Fruit fly (Drosophila melanogaster): ENCODE results near the gene CG32579.

Gene CG32579

DNA sequence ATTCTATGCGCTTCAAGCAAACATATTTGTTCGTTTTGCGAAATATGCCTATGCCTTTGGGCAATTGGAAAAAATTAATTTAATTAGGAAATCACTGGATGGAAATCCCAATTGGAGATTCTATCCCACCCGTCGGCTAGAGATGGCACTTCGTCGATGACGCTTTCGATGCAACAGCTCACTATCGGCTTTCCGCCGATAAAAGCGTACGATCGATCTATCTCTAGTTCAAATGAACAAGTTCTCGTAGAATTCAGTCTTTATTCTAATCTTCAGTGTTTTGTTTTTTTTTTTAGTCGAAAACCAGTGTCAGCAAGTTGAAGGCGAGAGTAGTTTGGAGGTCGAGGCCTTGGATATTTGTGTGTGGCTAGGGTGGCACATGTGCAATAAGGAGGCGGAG, at the start of gene CG32579, which contains the start of gene CG9917:
TSS of gene CG32579 (plus strand) at position 224 of the 400 bp plus-strand sequence.
TSS of gene CG9917 (minus strand) at position 169 of the 400 bp plus-strand sequence.
- TF ChIP-seq HLH106 (tag; optimal IDR thresholded peaks at IDR 0.05) (no peak), Vsx2 (GFP tag; optimal IDR thresholded peaks at IDR 0.05; ENCODE audit: partially characterized antibody) (no peak), sage (GFP tag; optimal IDR thresholded peaks at IDR 0.05) (no peak), Sp1 (GFP tag; optimal IDR thresholded peaks at IDR 0.05) (peak; percentile 15), OdsH (GFP tag; optimal IDR thresholded peaks at IDR 0.05) (peak; percentile 4), Rel (GFP tag; optimal IDR thresholded peaks at IDR 0.05) (no peak), Rel (tag; optimal IDR thresholded peaks at IDR 0.05) (peak; percentile 85)

DNA sequence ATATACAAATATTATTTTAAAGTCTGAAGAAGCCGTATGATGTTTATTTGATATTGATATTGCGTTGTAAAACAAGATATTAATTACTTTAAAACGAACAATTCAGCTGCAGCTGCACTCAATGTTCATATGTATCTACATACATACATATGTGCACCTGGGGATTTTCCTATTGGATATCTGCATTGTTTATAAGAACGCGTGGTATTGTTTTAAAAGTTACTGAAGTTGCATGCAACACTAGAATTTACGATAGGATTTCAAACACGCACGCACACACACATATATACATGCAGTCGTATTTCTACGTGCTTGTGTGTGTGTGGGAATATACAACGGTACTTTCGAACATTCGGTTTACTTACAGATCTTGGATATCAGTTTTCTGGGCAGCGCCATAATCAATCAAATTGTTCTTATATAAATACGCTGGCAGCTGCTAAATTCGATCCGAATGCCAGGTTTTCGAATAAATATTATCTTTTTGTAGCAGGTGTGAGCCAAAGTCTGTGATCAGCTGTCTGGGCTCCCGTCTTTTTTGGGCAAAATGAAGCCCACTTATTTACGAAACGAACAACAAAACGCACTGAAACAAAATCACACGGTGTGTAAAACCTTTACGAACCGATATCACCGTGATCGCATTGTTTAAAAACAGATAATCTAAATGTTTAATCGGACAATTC, 47.8 kb upstream of the CG32579 start:
- TF ChIP-seq CrebA (GFP tag; optimal IDR thresholded peaks at IDR 0.05; ENCODE audit: borderline replicate concordance) (no peak), HLH106 (tag; optimal IDR thresholded peaks at IDR 0.05) (no peak), Myc (optimal IDR thresholded peaks at IDR 0.05) (no peak), dl (GFP tag; optimal IDR thresholded peaks at IDR 0.05; ENCODE audit: insufficient read depth in 1 of 2, partially characterized antibody in 2 of 2) (no peak), ey (GFP tag; optimal IDR thresholded peaks at IDR 0.05) (no peak), Hr83 (GFP tag; optimal IDR thresholded peaks at IDR 0.05; ENCODE audit: poor library complexity, severe bottlenecking) (no peak), h (GFP tag; optimal IDR thresholded peaks at IDR 0.05) (no peak), dmrt93B (GFP tag; optimal IDR thresholded peaks at IDR 0.05) (no peak), usp (GFP tag; optimal IDR thresholded peaks at IDR 0.05) (no peak), Dfd (GFP tag; optimal IDR thresholded peaks at IDR 0.05) (no peak), fru (GFP tag; optimal IDR thresholded peaks at IDR 0.05) (no peak), br (GFP tag; optimal IDR thresholded peaks at IDR 0.05) (no peak)

- TF ChIP-seq N (GFP tag; optimal IDR thresholded peaks at IDR 0.05) = no peak
- peak; percentile 36 for TF ChIP-seq Sp1 (GFP tag; optimal IDR thresholded peaks at IDR 0.05)
- TF ChIP-seq fru (GFP tag; optimal IDR thresholded peaks at IDR 0.05) = peak; percentile 29
- no peak for TF ChIP-seq tai (GFP tag; optimal IDR thresholded peaks at IDR 0.05)
- TF ChIP-seq Hr78 (GFP tag; optimal IDR thresholded peaks at IDR 0.05) = no peak
- no peak for TF ChIP-seq rgr (GFP tag; optimal IDR thresholded peaks at IDR 0.05)
- TF ChIP-seq Vsx2 (GFP tag; optimal IDR thresholded peaks at IDR 0.05; ENCODE audit: partially characterized antibody) = no peak
- TF ChIP-seq woc (GFP tag; optimal IDR thresholded peaks at IDR 0.05) = peak; percentile 23
- TF ChIP-seq jim (GFP tag; optimal IDR thresholded peaks at IDR 0.05) = no peak
- TF ChIP-seq lola (GFP tag; optimal IDR thresholded peaks at IDR 0.05) = no peak
- TF ChIP-seq h (GFP tag; optimal IDR thresholded peaks at IDR 0.05) = no peak
- no peak for TF ChIP-seq brk (GFP tag; optimal IDR thresholded peaks at IDR 0.05)
- no peak for TF ChIP-seq Jra (GFP tag; optimal IDR thresholded peaks at IDR 0.05)
- TF ChIP-seq sv (GFP tag; optimal IDR thresholded peaks at IDR 0.05) = peak; percentile 10
- TF ChIP-seq dmrt93B (GFP tag; optimal IDR thresholded peaks at IDR 0.05) = no peak
- TF ChIP-seq pan (optimal IDR thresholded peaks at IDR 0.05) = no peak
- peak; percentile 21 for TF ChIP-seq psq (GFP tag; optimal IDR thresholded peaks at IDR 0.05)
- TF ChIP-seq dsf (GFP tag; optimal IDR thresholded peaks at IDR 0.05; ENCODE audit: borderline replicate concordance) = no peak
- TF ChIP-seq CG32264 (GFP tag; optimal IDR thresholded peaks at IDR 0.05) = no peak
- TF ChIP-seq Hnf4 (GFP tag; optimal IDR thresholded peaks at IDR 0.05) = peak; percentile 1
- no peak for TF ChIP-seq Hr83 (GFP tag; optimal IDR thresholded peaks at IDR 0.05; ENCODE audit: poor library complexity, severe bottlenecking)
- TF ChIP-seq Myc (optimal IDR thresholded peaks at IDR 0.05) = peak; percentile 1
- no peak for TF ChIP-seq Mio (GFP tag; optimal IDR thresholded peaks at IDR 0.05)
- no peak for TF ChIP-seq ey (GFP tag; optimal IDR thresholded peaks at IDR 0.05)
- peak; percentile 57 for TF ChIP-seq HLH106 (tag; optimal IDR thresholded peaks at IDR 0.05)
- TF ChIP-seq foxo (GFP tag; optimal IDR thresholded peaks at IDR 0.05) = peak in 1 of 2 experiments; percentile 75
These were observed 47.2 kb upstream of the CG32579 start, which contains the start of the genes kat80 and Prosalpha4 for dm6 chrX:16275854-16276338. Gene kat80, minus strand, starts transcription at chrX:16276180. Gene Prosalpha4, plus strand, starts transcription at chrX:16276270.
